Worm (Caenorhabditis elegans): ENCODE measurements around the gene cogc-4.

Gene cogc-4

ce11 chrII:1378259-1378658 is 25.0 kb upstream of the cogc-4 start, which contains the start of gene F54D12.10:
F54D12.10 (minus strand) TSS chrII:1378359.
- no peak for TF ChIP-seq mls-2 (tag; optimal IDR thresholded peaks at IDR 0.05)
- TF ChIP-seq unc-39 (tag; optimal IDR thresholded peaks at IDR 0.05): no peak
- TF ChIP-seq lsy-2 (tag; optimal IDR thresholded peaks at IDR 0.05): no peak
- no peak for TF ChIP-seq blmp-1 (tag; optimal IDR thresholded peaks at IDR 0.05)
- TF ChIP-seq nhr-2 (tag; optimal IDR thresholded peaks at IDR 0.05): no peak

- peak; percentile 5 for TF ChIP-seq blmp-1 (tag; optimal IDR thresholded peaks at IDR 0.05)
- TF ChIP-seq nhr-76 (tag; optimal IDR thresholded peaks at IDR 0.05): no peak
These were observed 21.6 kb upstream of the cogc-4 start, which contains the start of gene F54D12.9 for ce11 chrII:1381618-1382017. F54D12.9 (minus strand) TSS chrII:1381718.

- TF ChIP-seq flh-1 (GFP tag; optimal IDR thresholded peaks at IDR 0.05): no peak
- no peak for TF ChIP-seq lin-32 (GFP tag; optimal IDR thresholded peaks at IDR 0.05)
- TF ChIP-seq ces-1 (GFP tag; optimal IDR thresholded peaks at IDR 0.05): no peak
- no peak for TF ChIP-seq nhr-2 (tag; optimal IDR thresholded peaks at IDR 0.05)
- TF ChIP-seq bed-3 (GFP tag; optimal IDR thresholded peaks at IDR 0.05): no peak
- TF ChIP-seq unc-120 (tag; optimal IDR thresholded peaks at IDR 0.05; ENCODE audit: poor library complexity, severe bottlenecking): no peak
- TF ChIP-seq unc-62 (GFP tag; optimal IDR thresholded peaks at IDR 0.05): no peak
- no peak for TF ChIP-seq nhr-12 (tag; optimal IDR thresholded peaks at IDR 0.05)
- no peak for TF ChIP-seq mep-1 (tag; optimal IDR thresholded peaks at IDR 0.05)
- no peak for TF ChIP-seq elt-3 (tag; optimal IDR thresholded peaks at IDR 0.05)
- TF ChIP-seq ceh-43 (GFP tag; optimal IDR thresholded peaks at IDR 0.05): no peak
- TF ChIP-seq ztf-11 (tag; optimal IDR thresholded peaks at IDR 0.05): no peak
- TF ChIP-seq lin-13 (tag; optimal IDR thresholded peaks at IDR 0.05): no peak
- no peak for TF ChIP-seq cnd-1 (tag; optimal IDR thresholded peaks at IDR 0.05)
These were observed 18.0 kb upstream of the cogc-4 start, which contains the start of gene F54D12.7 for ce11 chrII:1385280-1385679. F54D12.7 (minus strand) TSS chrII:1385380.

ce11 chrII:1386478-1386877 is 16.8 kb upstream of the cogc-4 start, which contains the start of gene aat-7:
aat-7 (plus strand) TSS chrII:1386870.
- TF ChIP-seq ces-1 (GFP tag; optimal IDR thresholded peaks at IDR 0.05) (no peak), unc-39 (tag; optimal IDR thresholded peaks at IDR 0.05) (no peak), bed-3 (GFP tag; optimal IDR thresholded peaks at IDR 0.05) (no peak), cnd-1 (tag; optimal IDR thresholded peaks at IDR 0.05) (no peak), hlh-1 (tag; optimal IDR thresholded peaks at IDR 0.05) (no peak), nhr-237 (tag; optimal IDR thresholded peaks at IDR 0.05) (no peak), pha-4 (tag; optimal IDR thresholded peaks at IDR 0.05) (no peak), lin-13 (tag; optimal IDR thresholded peaks at IDR 0.05) (no peak), sptf-1 (tag; optimal IDR thresholded peaks at IDR 0.05) (no peak), mls-2 (tag; optimal IDR thresholded peaks at IDR 0.05) (no peak), ztf-11 (tag; optimal IDR thresholded peaks at IDR 0.05) (no peak), nhr-28 (tag; optimal IDR thresholded peaks at IDR 0.05) (no peak), tbx-8 (GFP tag; optimal IDR thresholded peaks at IDR 0.05) (no peak), ceh-83 (GFP tag; optimal IDR thresholded peaks at IDR 0.05) (no peak), elt-3 (tag; optimal IDR thresholded peaks at IDR 0.05) (no peak), ceh-39 (tag; optimal IDR thresholded peaks at IDR 0.05) (no peak), nhr-76 (tag; optimal IDR thresholded peaks at IDR 0.05) (no peak), snpc-4 (tag; optimal IDR thresholded peaks at IDR 0.05) (no peak), nhr-2 (tag; optimal IDR thresholded peaks at IDR 0.05) (no peak), sem-2 (GFP tag; optimal IDR thresholded peaks at IDR 0.05) (no peak)

- TF ChIP-seq ceh-39 (tag; optimal IDR thresholded peaks at IDR 0.05) (no peak), cnd-1 (tag; optimal IDR thresholded peaks at IDR 0.05) (no peak), nhr-2 (tag; optimal IDR thresholded peaks at IDR 0.05) (no peak), ham-2 (GFP tag; optimal IDR thresholded peaks at IDR 0.05) (no peak), pha-4 (tag; optimal IDR thresholded peaks at IDR 0.05) (no peak), nhr-28 (tag; optimal IDR thresholded peaks at IDR 0.05) (no peak), snpc-4 (tag; optimal IDR thresholded peaks at IDR 0.05) (no peak), M03D4.4 (tag; optimal IDR thresholded peaks at IDR 0.05) (no peak), ceh-83 (GFP tag; optimal IDR thresholded peaks at IDR 0.05) (no peak)
These were observed 5.5 kb upstream of the cogc-4 start, which contains the start of gene F54D12.8 for ce11 chrII:1397703-1398102. F54D12.8 (minus strand) TSS chrII:1398038.

ce11 chrII:1398396-1398795 is 4.8 kb upstream of the cogc-4 start, which contains the start of gene F54D12.2:
F54D12.2 (plus strand) TSS chrII:1398696.
- TF ChIP-seq blmp-1 (tag; optimal IDR thresholded peaks at IDR 0.05): no peak
- TF ChIP-seq lin-13 (tag; optimal IDR thresholded peaks at IDR 0.05): no peak
- no peak for TF ChIP-seq bed-3 (GFP tag; optimal IDR thresholded peaks at IDR 0.05)
- TF ChIP-seq unc-62 (GFP tag; optimal IDR thresholded peaks at IDR 0.05): no peak
- no peak for TF ChIP-seq nhr-237 (tag; optimal IDR thresholded peaks at IDR 0.05)
- TF ChIP-seq nhr-28 (tag; optimal IDR thresholded peaks at IDR 0.05): no peak
